Fruit fly (Drosophila melanogaster) whole organism, embryonic: ENCODE results near the gene SREBP.

ENCODE experiments used
- Awh ChIP-seq: fragments of 200-800 bp; sonication (Bioruptor generic); IDR thresholded peaks from 2 replicates; pipeline ENCODE4, ENCODE4 v1.3.6; 2022; ENCODE audit warnings: missing biosample characterization, missing genetic modification characterization
- CG10366 ChIP-seq: fragments of 200-800 bp; sonication (Bioruptor generic); IDR thresholded peaks from 2 replicates; pipeline ENCODE4 v1.3.6; 2022; ENCODE audit warnings: missing biosample characterization, missing genetic modification characterization
- CG11695 ChIP-seq: fragments of 200-800 bp; sonication (Bioruptor generic); IDR thresholded peaks from 3 replicates; pipeline ENCODE4 v1.3.6; 2022; ENCODE audit warnings: missing biosample characterization, missing genetic modification characterization
- CG1233 ChIP-seq: fragments of 200-800 bp; sonication (Bioruptor generic); optimal IDR thresholded peaks from 4 replicates; lab custom pipeline; 2018; ENCODE audit warnings: missing biosample characterization, mild to moderate bottlenecking, missing genetic modification characterization
- CG1792 ChIP-seq: fragments of 200-800 bp; sonication (Bioruptor generic); optimal IDR thresholded peaks from 2 replicates; lab custom pipeline; 2016; ENCODE audit warnings: missing biosample characterization, missing genetic modification characterization
- CG18619 ChIP-seq: fragments of 200-800 bp; sonication (Bioruptor generic); optimal IDR thresholded peaks from 3 replicates; lab custom pipeline; 2017; ENCODE audit warnings: missing biosample characterization, mild to moderate bottlenecking, missing genetic modification characterization
- CG18764 ChIP-seq: fragments of 200-800 bp; sonication (Bioruptor generic); optimal IDR thresholded peaks from 3 replicates; lab custom pipeline; 2016; ENCODE audit warnings: missing biosample characterization, missing genetic modification characterization
- CG2120 ChIP-seq: fragments of 200-800 bp; sonication (Bioruptor generic); optimal IDR thresholded peaks from 3 replicates; lab custom pipeline; 2016; ENCODE audit warnings: missing biosample characterization, missing genetic modification characterization
- CG2199 ChIP-seq: fragments of 200-800 bp; sonication (Bioruptor generic); IDR thresholded peaks from 3 replicates; pipeline ENCODE4 v1.3.6; 2022; ENCODE audit warnings: missing biosample characterization, missing genetic modification characterization
- CG30403 ChIP-seq: fragments of 200-800 bp; sonication (Bioruptor generic); optimal IDR thresholded peaks from 3 replicates; lab custom pipeline; 2016; ENCODE audit warnings: missing biosample characterization, missing genetic modification characterization
- CG30431 ChIP-seq: fragments of 200-800 bp; sonication (Bioruptor generic); optimal IDR thresholded peaks from 2 replicates; lab custom pipeline; 2017; ENCODE audit warnings: missing biosample characterization, missing genetic modification characterization
- CG31441 ChIP-seq: fragments of 200-800 bp; sonication (Bioruptor generic); IDR thresholded peaks from 2 replicates; pipeline ENCODE4 v1.3.6; 2022; ENCODE audit warnings: missing biosample characterization, missing genetic modification characterization
- CG3281 ChIP-seq: fragments of 200-800 bp; sonication (Bioruptor generic); optimal IDR thresholded peaks from 3 replicates; lab custom pipeline; 2017; ENCODE audit warnings: missing biosample characterization, mild to moderate bottlenecking, missing genetic modification characterization
- CG5245 ChIP-seq: fragments of 200-800 bp; sonication (Bioruptor generic); optimal IDR thresholded peaks from 3 replicates; lab custom pipeline; 2016; ENCODE audit warnings: missing biosample characterization, missing genetic modification characterization
- CG6683 ChIP-seq: fragments of 200-800 bp; sonication (Bioruptor generic); optimal IDR thresholded peaks from 2 replicates; lab custom pipeline; 2017; ENCODE audit warnings: missing biosample characterization, mild to moderate bottlenecking, missing genetic modification characterization, missing genetic modification reagents
- CG6813 ChIP-seq: fragments of 200-800 bp; sonication (Bioruptor generic); optimal IDR thresholded peaks from 2 replicates; lab custom pipeline; 2017; ENCODE audit warnings: missing biosample characterization, missing genetic modification characterization, mild to moderate bottlenecking, moderate library complexity, missing genetic modification reagents
- CG6854 ChIP-seq: fragments of 200-800 bp; sonication (Bioruptor generic); optimal IDR thresholded peaks from 3 replicates; lab custom pipeline; 2017; ENCODE audit warnings: missing biosample characterization, mild to moderate bottlenecking, missing genetic modification characterization
- Chrac-16 ChIP-seq: fragments of 200-800 bp; sonication (Bioruptor generic); optimal IDR thresholded peaks from 3 replicates; lab custom pipeline; 2016; ENCODE audit warnings: missing biosample characterization, missing genetic modification characterization
- CoRest ChIP-seq: fragments of 200-800 bp; sonication (Bioruptor generic); optimal IDR thresholded peaks from 3 replicates; lab custom pipeline; 2018; ENCODE audit warnings: missing biosample characterization, mild to moderate bottlenecking, missing genetic modification characterization, moderate library complexity
- CrebB ChIP-seq: fragments of 200-800 bp; sonication (Bioruptor generic); optimal IDR thresholded peaks from 3 replicates; lab custom pipeline; 2018; ENCODE audit warnings: missing biosample characterization, mild to moderate bottlenecking, missing genetic modification characterization
- Dll ChIP-seq: fragments of 200-800 bp; sonication (Bioruptor generic); IDR thresholded peaks from 4 replicates; pipeline ENCODE4 v1.3.6; 2022; ENCODE audit warnings: missing biosample characterization, missing genetic modification characterization; ENCODE audit not compliant: partially characterized antibody
- E2f2 ChIP-seq: fragments of 200-800 bp; sonication (Bioruptor generic); IDR thresholded peaks from 2 replicates; pipeline ENCODE4 v1.3.6; 2022; ENCODE audit warnings: missing biosample characterization, missing genetic modification characterization
- Fer2 ChIP-seq: fragments of 200-800 bp; sonication (Bioruptor generic); optimal IDR thresholded peaks from 2 replicates; lab custom pipeline; 2018; ENCODE audit warnings: missing biosample characterization, mild to moderate bottlenecking, missing genetic modification characterization, moderate library complexity
- Gug ChIP-seq: fragments of 200-800 bp; sonication (Bioruptor generic); IDR thresholded peaks from 4 replicates; pipeline ENCODE4 v1.3.6; 2022; ENCODE audit warnings: missing biosample characterization, missing genetic modification characterization
- H2.0 ChIP-seq: fragments of 200-800 bp; sonication (Bioruptor generic); IDR thresholded peaks from 2 replicates; pipeline ENCODE4 v1.3.6; 2022; ENCODE audit warnings: missing biosample characterization, missing genetic modification characterization
- HLH54F ChIP-seq: fragments of 200-800 bp; sonication (Bioruptor generic); optimal IDR thresholded peaks from 3 replicates; lab custom pipeline; 2016; ENCODE audit warnings: missing biosample characterization, missing genetic modification characterization
- Hr51 ChIP-seq, 2 experiments: fragments of 200-800 bp; sonication (Bioruptor generic); optimal IDR thresholded peaks; 2 replicates in 1 of 2; 3 replicates in 1 of 2; lab custom pipeline; 2016 to 2018; ENCODE audit warnings: missing biosample characterization in 2 of 2, missing genetic modification characterization in 2 of 2, mild to moderate bottlenecking in 1 of 2, moderate library complexity in 1 of 2
- Med ChIP-seq: fragments of 200-800 bp; sonication (Bioruptor generic); peaks from one replicate; lab custom pipeline; 2016; ENCODE audit warnings: missing biosample characterization, missing genetic modification characterization, mild to moderate bottlenecking, inconsistent platforms, moderate library complexity
- NK7.1 ChIP-seq: fragments of 200-800 bp; sonication (Bioruptor generic); optimal IDR thresholded peaks from 3 replicates; lab custom pipeline; 2016; ENCODE audit warnings: missing biosample characterization, missing genetic modification characterization
- Opbp ChIP-seq: fragments of 200-800 bp; sonication (Bioruptor generic); IDR thresholded peaks from 3 replicates; pipeline ENCODE4 v1.3.6; 2022; ENCODE audit warnings: missing biosample characterization, missing genetic modification characterization; ENCODE audit not compliant: partially characterized antibody
- PHDP ChIP-seq: fragments of 200-800 bp; sonication (Bioruptor generic); optimal IDR thresholded peaks from 3 replicates; lab custom pipeline; 2018; ENCODE audit warnings: missing biosample characterization, mild to moderate bottlenecking, missing genetic modification characterization, moderate library complexity
- Ptx1 ChIP-seq: fragments of 200-800 bp; sonication (Bioruptor generic); IDR thresholded peaks from 2 replicates; pipeline ENCODE4 v1.3.6; 2022; ENCODE audit warnings: missing biosample characterization, missing genetic modification characterization
- Spps ChIP-seq: fragments of 200-800 bp; sonication (Bioruptor generic); optimal IDR thresholded peaks from 2 replicates; lab custom pipeline; 2018; ENCODE audit warnings: missing biosample characterization, mild to moderate bottlenecking, missing genetic modification characterization
- bbx ChIP-seq: fragments of 200-800 bp; sonication (Bioruptor generic); IDR thresholded peaks from 2 replicates; pipeline ENCODE4 v1.3.6; 2022; ENCODE audit warnings: missing biosample characterization, missing genetic modification characterization; ENCODE audit not compliant: partially characterized antibody
- danr ChIP-seq: fragments of 200-800 bp; sonication (Bioruptor generic); IDR thresholded peaks from 2 replicates; pipeline ENCODE4 v1.3.6; 2022; ENCODE audit warnings: missing biosample characterization, missing genetic modification characterization
- dpn ChIP-seq, 2 experiments: fragments of 200-800 bp; sonication (Bioruptor generic); optimal IDR thresholded peaks; 3 replicates each; lab custom pipeline; 2016; ENCODE audit warnings: missing biosample characterization in 2 of 2, missing genetic modification characterization in 2 of 2
- lilli ChIP-seq: fragments of 200-800 bp; sonication (Bioruptor generic); optimal IDR thresholded peaks from 3 replicates; lab custom pipeline; 2016; ENCODE audit warnings: missing biosample characterization, missing genetic modification characterization
- nerfin-1 ChIP-seq: fragments of 200-800 bp; sonication (Bioruptor generic); optimal IDR thresholded peaks from 3 replicates; lab custom pipeline; 2019; ENCODE audit warnings: missing biosample characterization, mild to moderate bottlenecking, missing genetic modification characterization, moderate library complexity
- nerfin-2 ChIP-seq: fragments of 200-800 bp; sonication (Bioruptor generic); IDR thresholded peaks from 2 replicates; pipeline ENCODE4 v1.3.6; 2022; ENCODE audit warnings: missing biosample characterization, missing genetic modification characterization; ENCODE audit not compliant: partially characterized antibody
- org-1 ChIP-seq: fragments of 200-800 bp; sonication (Bioruptor generic); optimal IDR thresholded peaks from 2 replicates; lab custom pipeline; 2017; ENCODE audit warnings: missing biosample characterization, missing genetic modification characterization
- pho ChIP-seq: fragments of 200-800 bp; sonication (Bioruptor generic); optimal IDR thresholded peaks from 2 replicates; lab custom pipeline; 2016; ENCODE audit warnings: missing biosample characterization, missing genetic modification characterization
- pnt ChIP-seq: fragments of 200-800 bp; sonication (Bioruptor generic); optimal IDR thresholded peaks from 3 replicates; lab custom pipeline; 2016; ENCODE audit warnings: missing biosample characterization, missing genetic modification characterization
- ro ChIP-seq: fragments of 200-800 bp; sonication (Bioruptor generic); IDR thresholded peaks from 2 replicates; pipeline ENCODE4 v1.3.6; 2022; ENCODE audit warnings: missing biosample characterization, missing genetic modification characterization
- schlank ChIP-seq: fragments of 200-800 bp; sonication (Bioruptor generic); optimal IDR thresholded peaks from 2 replicates; lab custom pipeline; 2018; ENCODE audit warnings: missing biosample characterization, mild to moderate bottlenecking, missing genetic modification characterization
- sqz ChIP-seq: fragments of 200-800 bp; sonication (Bioruptor generic); optimal IDR thresholded peaks from 3 replicates; lab custom pipeline; 2018; ENCODE audit warnings: missing biosample characterization, mild to moderate bottlenecking, missing genetic modification characterization
- tgo ChIP-seq: fragments of 200-800 bp; sonication (Bioruptor generic); IDR thresholded peaks from 3 replicates; pipeline ENCODE4 v1.3.6; 2022; ENCODE audit warnings: missing biosample characterization, missing genetic modification characterization
- tna ChIP-seq: fragments of 200-800 bp; sonication (Bioruptor generic); IDR thresholded peaks from 2 replicates; pipeline ENCODE4 v1.3.6; 2022; ENCODE audit warnings: missing biosample characterization, missing genetic modification characterization; ENCODE audit not compliant: partially characterized antibody
- tx ChIP-seq: fragments of 200-800 bp; sonication (Bioruptor generic); optimal IDR thresholded peaks from 2 replicates; lab custom pipeline; 2016; ENCODE audit warnings: missing biosample characterization, missing genetic modification characterization
- usp ChIP-seq: fragments of >200 bp; optimal IDR thresholded peaks from 2 replicates; lab custom pipeline; 2017; ENCODE audit warnings: missing biosample characterization, missing genetic modification characterization

SREBP gene

dm6 chr3L:19790929-19791687 is 2.6 kb upstream of the SREBP start (continued):
- TF ChIP-seq Ptx1 (GFP tag; lab: Robert Waterston, UW) (peak; percentile 61), nerfin-2 (no peak), CrebB (tag; lab: Kevin White, UChicago) (no peak), tx (GFP tag; lab: Kevin White, UChicago) (peak; percentile 19), CG18764 (peak; percentile 15), CG6683 (GFP tag; lab: Kevin White, UChicago) (peak; percentile 18), CG1233 (GFP tag; lab: Kevin White, UChicago) (peak; percentile 22), CG18619 (GFP tag; lab: Kevin White, UChicago) (peak; percentile 58), CG3281 (GFP tag; lab: Kevin White, UChicago) (peak; percentile 71), schlank (tag; lab: Kevin White, UChicago) (peak; percentile 19), CG31441 (GFP tag; lab: Robert Waterston, UW) (peak; percentile 54; the same call in 1 of the 2 replicates), CoRest (tag; lab: Kevin White, UChicago) (peak; percentile 83), Hr51 (GFP tag; optimal IDR thresholded peaks at IDR 0.05; lab: Kevin White, UChicago) (peak; percentile 14 to 69), CG6813 (GFP tag; lab: Kevin White, UChicago) (no peak), CG11695 (GFP tag; lab: Robert Waterston, UW) (peak; percentile 41; the same call in 1 of the 3 replicates), CG2199 (GFP tag; lab: Robert Waterston, UW) (peak; percentile 56), CG6854 (no peak), H2.0 (GFP tag; lab: Robert Waterston, UW) (no peak), dpn (GFP tag; optimal IDR thresholded peaks at IDR 0.05; lab: Kevin White, UChicago) (peak; percentile 59 to 65), ro (GFP tag; lab: Robert Waterston, UW) (0 out of 2 replicates have a peak, but pooled peaks have one; percentile 20), CG2120 (peak; percentile 87), tgo (GFP tag; lab: Robert Waterston, UW) (peak; percentile 26; the same call in 1 of the 3 replicates), sqz (no peak), Opbp (peak; percentile 42; the same call in 1 of the 3 replicates), bbx (no peak), usp (no peak), Dll (GFP tag; lab: Robert Waterston, UW) (no peak), Awh (no peak), Fer2 (tag; lab: Kevin White, UChicago) (peak; percentile 53), pnt (GFP tag; lab: Kevin White, UChicago) (peak; percentile 57), Chrac-16 (GFP tag; lab: Kevin White, UChicago) (peak; percentile 72), E2f2 (GFP tag; lab: Robert Waterston, UW) (peak; percentile 17), nerfin-1 (tag; lab: Kevin White, UChicago) (peak; percentile 7), CG5245 (GFP tag; lab: Kevin White, UChicago) (peak; percentile 42), danr (GFP tag; lab: Robert Waterston, UW) (0 out of 2 replicates have a peak, but pooled peaks have one; percentile 11), CG1792 (GFP tag; lab: Kevin White, UChicago) (peak; percentile 53), PHDP (peak; percentile 52), CG30431 (peak; percentile 47), Spps (tag; lab: Kevin White, UChicago) (peak; percentile 45), tna (GFP tag; lab: Robert Waterston, UW) (peak; percentile 21; the same call in 1 of the 2 replicates), HLH54F (GFP tag; lab: Kevin White, UChicago) (peak; percentile 57), org-1 (GFP tag; lab: Kevin White, UChicago) (peak; percentile 77), CG30403 (GFP tag; lab: Kevin White, UChicago) (peak; percentile 88), Gug (peak; percentile 35; the same call in 1 of the 4 replicates), NK7.1 (peak; percentile 13), CG10366 (GFP tag; lab: Robert Waterston, UW) (peak; percentile 19; the same call in 1 of the 2 replicates), pho (GFP tag; lab: Kevin White, UChicago) (peak; percentile 69), lilli (peak; percentile 77), Med (peak; percentile 86)
